Fruit fly (Drosophila melanogaster) whole organism, adult: ENCODE results near the gene CG5509.
A peak's percentile ranks its signal among the peaks of the same experiment; 100 is the strongest.

Experiments
- CG11617 ChIP-seq: fragments of 200-800 bp; sonication (Bioruptor generic); optimal IDR thresholded peaks from 2 replicates; lab custom pipeline; 2017; ENCODE audit warnings: mild to moderate bottlenecking, missing biosample characterization, missing genetic modification reagents, missing genetic modification characterization
- CG12768 ChIP-seq: fragments of 200-800 bp; sonication (Bioruptor generic); optimal IDR thresholded peaks from 2 replicates; lab custom pipeline; 2017; ENCODE audit warnings: missing biosample characterization, missing genetic modification characterization, mild to moderate bottlenecking, moderate library complexity, missing genetic modification reagents
- CG14711 ChIP-seq: fragments of 200-800 bp; sonication (Bioruptor generic); optimal IDR thresholded peaks from 2 replicates; lab custom pipeline; 2018; ENCODE audit warnings: missing biosample characterization, mild to moderate bottlenecking, missing genetic modification characterization, moderate library complexity
- CG1620 ChIP-seq: fragments of 200-800 bp; sonication (Bioruptor generic); optimal IDR thresholded peaks from 2 replicates; lab custom pipeline; 2016; ENCODE audit warnings: missing biosample characterization, missing genetic modification characterization
- CG33017 ChIP-seq: fragments of 200-800 bp; sonication (Bioruptor generic); optimal IDR thresholded peaks from 2 replicates; lab custom pipeline; 2018; ENCODE audit warnings: missing biosample characterization, mild to moderate bottlenecking, missing genetic modification characterization, moderate library complexity
- CG5204 ChIP-seq: fragments of 200-800 bp; sonication (Bioruptor generic); optimal IDR thresholded peaks from 2 replicates; lab custom pipeline; 2016; ENCODE audit warnings: missing biosample characterization, missing genetic modification characterization
- CG7045 ChIP-seq: fragments of 200-800 bp; sonication (Bioruptor generic); optimal IDR thresholded peaks from 2 replicates; lab custom pipeline; 2017; ENCODE audit warnings: missing biosample characterization, mild to moderate bottlenecking, missing genetic modification characterization
- CG7101 ChIP-seq: fragments of 200-800 bp; sonication (Bioruptor generic); optimal IDR thresholded peaks from 2 replicates; lab custom pipeline; 2018; ENCODE audit warnings: missing biosample characterization, mild to moderate bottlenecking, missing genetic modification characterization, moderate library complexity
- Clk ChIP-seq: fragments of 200-800 bp; sonication (Bioruptor generic); optimal IDR thresholded peaks from 2 replicates; lab custom pipeline; 2017; ENCODE audit warnings: missing biosample characterization, missing genetic modification characterization
- Crg-1 ChIP-seq: fragments of 200-800 bp; sonication (Bioruptor generic); optimal IDR thresholded peaks from 2 replicates; lab custom pipeline; 2016; ENCODE audit warnings: missing biosample characterization, missing genetic modification characterization
- Hr96 ChIP-seq: fragments of 200-800 bp; sonication (Bioruptor generic); optimal IDR thresholded peaks from 2 replicates; lab custom pipeline; 2016; ENCODE audit warnings: missing biosample characterization, missing genetic modification characterization
- Mnt ChIP-seq: fragments of 200-800 bp; sonication (Bioruptor generic); optimal IDR thresholded peaks from 2 replicates; lab custom pipeline; 2016; ENCODE audit warnings: missing biosample characterization, mild to moderate bottlenecking, missing genetic modification characterization
- bab1 ChIP-seq: fragments of 200-800 bp; sonication (Bioruptor generic); optimal IDR thresholded peaks from 3 replicates; lab custom pipeline; 2019; ENCODE audit warnings: missing biosample characterization, mild to moderate bottlenecking, missing genetic modification characterization, moderate library complexity
- cic ChIP-seq: fragments of 200-800 bp; sonication (Bioruptor generic); optimal IDR thresholded peaks from 2 replicates; lab custom pipeline; 2017; ENCODE audit warnings: missing biosample characterization, mild to moderate bottlenecking, missing genetic modification characterization, moderate library complexity
- cnc ChIP-seq, 2 experiments: fragments of >200 bp; optimal IDR thresholded peaks; 2 replicates each; lab custom pipeline; 2017
- kay ChIP-seq: fragments of 200-800 bp; sonication (Bioruptor generic); peaks from one replicate; lab custom pipeline; 2016; ENCODE audit warnings: missing biosample characterization, missing genetic modification characterization, borderline replicate concordance
- ovo ChIP-seq: fragments of 200-800 bp; sonication (Bioruptor generic); optimal IDR thresholded peaks from 2 replicates; lab custom pipeline; 2016; ENCODE audit warnings: missing biosample characterization, missing genetic modification characterization
- pad ChIP-seq: fragments of 200-800 bp; sonication (Bioruptor generic); optimal IDR thresholded peaks from 3 replicates; lab custom pipeline; 2017; ENCODE audit warnings: missing biosample characterization, missing genetic modification characterization, mild to moderate bottlenecking, moderate library complexity, missing genetic modification reagents
- tj ChIP-seq: fragments of 200-800 bp; sonication (Bioruptor generic); optimal IDR thresholded peaks from 3 replicates; lab custom pipeline; 2017; ENCODE audit warnings: missing biosample characterization, mild to moderate bottlenecking, missing genetic modification characterization, moderate library complexity
- toe ChIP-seq: fragments of 200-800 bp; sonication (Bioruptor generic); optimal IDR thresholded peaks from 2 replicates; lab custom pipeline; 2016; ENCODE audit warnings: missing biosample characterization, missing genetic modification characterization

Gene CG5509

DNA sequence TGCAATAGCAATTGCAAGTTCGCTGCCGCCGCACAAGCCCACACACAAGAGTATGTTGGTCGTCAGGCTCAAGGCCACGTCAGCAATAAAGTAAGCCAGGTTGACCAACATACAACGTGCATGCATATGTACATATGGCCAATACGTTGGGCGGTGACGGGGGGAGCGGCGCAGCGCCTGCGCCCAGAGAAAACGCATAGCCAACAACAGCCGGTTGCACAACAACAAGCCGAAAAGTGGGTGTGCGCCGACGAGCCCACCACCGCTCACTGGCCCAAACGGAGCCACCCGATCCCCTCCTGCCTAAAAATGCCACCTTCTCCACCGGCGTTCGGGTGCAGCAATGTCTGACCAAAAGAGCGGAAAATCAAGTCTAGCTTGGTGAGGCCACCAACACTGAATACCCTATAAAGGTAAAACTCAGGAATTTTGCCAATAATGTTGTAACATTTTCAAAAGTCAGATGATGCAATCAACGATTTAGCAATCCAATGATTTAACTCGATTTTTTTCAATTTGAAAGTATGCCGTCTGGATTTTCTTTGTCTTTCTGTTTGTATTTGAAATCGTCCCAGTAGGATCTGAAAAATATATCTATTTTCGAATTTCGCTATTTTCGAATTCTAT lies at the start of gene CG5509:
Gene CG5509 (plus strand): TSS at position 577 of the 627 bp plus-strand sequence.
- TF ChIP-seq Hr96 (GFP tag; lab: Kevin White, UChicago) (no peak), CG14711 (tag; lab: Kevin White, UChicago) (no peak), CG5204 (GFP tag; lab: Kevin White, UChicago) (no peak), pad (GFP tag; lab: Kevin White, UChicago) (no peak), CG11617 (no peak), cic (GFP tag; lab: Kevin White, UChicago) (peak; percentile 12), toe (no peak), bab1 (no peak), tj (peak; percentile 66)

DNA sequence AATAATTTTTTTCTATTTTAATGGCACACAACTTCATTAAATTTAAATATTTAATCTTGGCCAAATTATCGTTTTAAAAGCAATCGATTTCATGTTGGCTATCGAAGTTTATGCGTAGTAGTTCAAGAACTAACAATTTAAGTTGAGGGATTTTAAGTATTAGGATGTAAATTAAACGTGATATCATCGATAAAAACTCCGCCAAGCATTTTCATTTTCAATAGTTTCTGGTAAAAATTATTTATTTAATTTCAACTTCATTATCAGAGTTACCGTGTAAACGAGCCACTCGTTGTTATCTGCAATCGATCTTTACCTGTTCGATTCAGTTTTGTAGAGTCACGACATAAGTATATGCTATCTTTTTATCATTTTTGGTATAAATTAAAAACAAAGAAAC lies 49.3 kb upstream of the CG5509 start:
- TF ChIP-seq tj (peak; percentile 79), CG7101 (tag; lab: Kevin White, UChicago) (peak; percentile 99), Clk (GFP tag; lab: Kevin White, UChicago) (peak; percentile 95), CG7045 (peak; percentile 100), CG14711 (tag; lab: Kevin White, UChicago) (peak; percentile 96), bab1 (peak; percentile 98), Crg-1 (GFP tag; lab: Kevin White, UChicago) (peak; percentile 85), kay (GFP tag; lab: Kevin White, UChicago) (peak; percentile 99), CG12768 (peak; percentile 98), cic (GFP tag; lab: Kevin White, UChicago) (peak; percentile 88), toe (peak; percentile 96), CG5204 (GFP tag; lab: Kevin White, UChicago) (peak; percentile 96), Hr96 (GFP tag; lab: Kevin White, UChicago) (peak; percentile 96), CG1620 (peak; percentile 86), pad (GFP tag; lab: Kevin White, UChicago) (peak; percentile 87), CG33017 (tag; lab: Kevin White, UChicago) (peak; percentile 99), ovo (GFP tag; lab: Kevin White, UChicago) (peak; percentile 86), cnc (optimal IDR thresholded peaks at IDR 0.05; lab: Kevin White, UChicago) (no peak), Mnt (GFP tag; lab: Kevin White, UChicago) (peak; percentile 91), CG11617 (peak; percentile 97)

DNA sequence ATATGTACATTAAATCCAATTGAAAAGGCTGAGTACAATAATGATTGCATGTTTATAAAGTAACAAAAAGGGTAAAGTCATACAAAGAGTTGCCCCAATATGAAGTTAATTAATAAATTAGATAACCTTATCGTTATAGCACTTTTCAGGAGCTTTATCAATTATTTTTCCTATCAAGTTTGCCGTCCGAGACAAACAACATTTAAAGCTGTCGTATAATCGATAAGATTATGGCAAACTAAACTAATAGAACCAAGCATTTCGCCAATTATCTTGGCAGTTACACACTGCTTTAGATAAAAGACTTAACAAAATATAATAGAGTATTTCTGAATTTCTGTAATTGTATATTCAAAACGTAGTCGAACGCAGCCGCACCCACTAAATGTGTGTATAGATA lies 47.1 kb upstream of the CG5509 start:
- peak; percentile 77 for TF ChIP-seq kay (GFP tag; lab: Kevin White, UChicago)
- no peak for TF ChIP-seq CG5204 (GFP tag; lab: Kevin White, UChicago)
- TF ChIP-seq CG7101 (tag; lab: Kevin White, UChicago), result no peak
- no peak for TF ChIP-seq cnc (optimal IDR thresholded peaks at IDR 0.05; lab: Kevin White, UChicago)

DNA sequence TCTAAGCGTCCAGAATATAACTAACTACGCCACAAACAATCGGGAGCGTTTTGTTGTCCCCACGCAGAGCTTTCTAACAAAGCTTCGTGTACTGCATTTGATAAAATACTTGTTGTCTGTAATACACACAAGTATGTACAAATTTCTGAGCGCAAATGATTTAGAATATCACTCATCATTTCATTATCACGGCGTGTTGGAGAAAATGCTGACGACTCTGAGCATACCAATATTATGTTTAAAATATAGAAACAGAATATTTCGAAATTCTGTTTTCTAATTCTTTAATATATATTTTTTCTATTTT lies 46.4 kb upstream of the CG5509 start, which contains the start of gene Cyp9f2:
Gene Cyp9f2 (minus strand): TSS at position 101 of the 307 bp plus-strand sequence.
- TF ChIP-seq cic (GFP tag; lab: Kevin White, UChicago) (peak; percentile 69), Crg-1 (GFP tag; lab: Kevin White, UChicago) (no peak), CG12768 (no peak)

DNA sequence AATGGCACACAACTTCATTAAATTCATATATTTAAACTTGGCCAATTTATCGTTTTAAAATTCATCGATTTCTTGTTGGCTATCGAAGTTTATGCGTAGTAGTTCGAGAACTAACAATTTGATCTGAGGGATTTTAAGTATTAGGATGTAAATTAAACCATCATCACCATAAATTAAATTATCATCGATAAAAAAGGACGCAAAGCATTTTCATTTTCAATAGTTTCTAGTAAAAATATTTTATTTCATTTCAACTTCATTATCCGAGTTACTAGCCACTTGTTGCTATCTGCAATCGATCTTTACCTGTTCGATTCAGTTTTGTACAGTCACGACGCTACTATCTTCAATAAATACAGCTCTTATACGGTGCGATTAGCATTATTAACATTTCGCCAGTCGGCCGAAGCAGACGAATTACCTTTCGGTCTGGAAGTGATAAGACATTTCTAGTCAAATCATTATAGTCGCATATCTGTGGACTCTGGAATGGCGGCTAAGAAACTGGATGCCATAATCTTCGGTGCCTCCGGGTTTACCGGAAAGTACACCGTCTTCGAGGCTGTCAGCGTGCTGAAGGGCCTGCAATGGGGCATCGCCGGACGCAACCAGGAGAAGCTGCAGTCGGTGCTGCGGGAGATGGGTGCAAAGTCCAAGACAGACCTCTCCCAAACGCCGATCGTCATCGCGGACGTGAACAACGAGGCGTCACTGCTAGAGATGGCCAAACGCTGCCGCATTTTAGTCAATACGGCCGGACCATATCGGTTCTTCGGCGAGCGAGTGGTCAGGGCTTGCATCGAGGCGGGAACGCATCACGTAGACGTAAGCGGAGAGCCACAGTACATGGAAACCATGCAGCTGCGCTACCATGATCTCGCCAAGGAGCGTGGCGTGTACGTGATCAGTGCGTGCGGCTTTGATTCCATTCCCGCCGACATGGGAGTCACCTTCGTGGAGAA lies 45.7 kb upstream of the CG5509 start, which contains the start of gene CG5167:
Gene CG5167 (plus strand): TSS at position 298 of the 962 bp plus-strand sequence.
- TF ChIP-seq pad (GFP tag; lab: Kevin White, UChicago) (no peak), Crg-1 (GFP tag; lab: Kevin White, UChicago) (no peak), cnc (optimal IDR thresholded peaks at IDR 0.05; lab: Kevin White, UChicago) (peak in 1 of 2 experiments; percentile 79), CG11617 (peak; percentile 70), CG7101 (tag; lab: Kevin White, UChicago) (peak; percentile 59), toe (peak; percentile 70), CG12768 (peak; percentile 96), CG1620 (no peak), kay (GFP tag; lab: Kevin White, UChicago) (no peak), ovo (GFP tag; lab: Kevin White, UChicago) (peak; percentile 25), CG14711 (tag; lab: Kevin White, UChicago) (peak; percentile 65), CG33017 (tag; lab: Kevin White, UChicago) (peak; percentile 69), cic (GFP tag; lab: Kevin White, UChicago) (peak; percentile 47), tj (peak; percentile 28), Clk (GFP tag; lab: Kevin White, UChicago) (no peak), CG7045 (peak; percentile 24), Mnt (GFP tag; lab: Kevin White, UChicago) (peak; percentile 33), bab1 (peak; percentile 60), Hr96 (GFP tag; lab: Kevin White, UChicago) (peak; percentile 57), CG5204 (GFP tag; lab: Kevin White, UChicago) (no peak)

DNA sequence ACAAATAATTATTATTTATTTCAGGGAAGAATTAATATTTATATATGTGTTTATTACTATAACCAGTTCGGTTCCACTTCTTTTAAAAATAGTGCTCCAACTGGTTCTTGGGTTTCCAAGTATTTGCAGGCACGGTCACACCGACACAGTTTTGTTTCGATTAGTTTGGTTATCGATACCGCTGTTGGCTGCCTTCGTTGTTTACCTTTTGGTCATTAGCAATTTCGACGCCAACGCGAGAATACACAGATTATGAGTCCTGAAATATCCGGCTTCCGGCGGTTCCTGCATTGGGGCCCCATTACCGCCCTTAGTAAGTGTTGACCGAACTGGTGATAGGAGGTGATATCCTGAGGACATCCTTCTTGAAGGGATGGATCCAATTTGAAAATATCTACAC lies 44.1 kb upstream of the CG5509 start, which contains the start of gene CG5196:
Gene CG5196 (plus strand): TSS at position 157 of the 400 bp plus-strand sequence.
- TF ChIP-seq CG11617 (peak; percentile 8), Mnt (GFP tag; lab: Kevin White, UChicago) (peak; percentile 50), CG5204 (GFP tag; lab: Kevin White, UChicago) (no peak), CG14711 (tag; lab: Kevin White, UChicago) (peak; percentile 2), CG7101 (tag; lab: Kevin White, UChicago) (peak; percentile 35), bab1 (peak; percentile 60), Clk (GFP tag; lab: Kevin White, UChicago) (no peak), cic (GFP tag; lab: Kevin White, UChicago) (peak; percentile 2), CG1620 (peak; percentile 20)
